Worm (Caenorhabditis elegans): ENCODE data around the gene ubh-4.

- TF ChIP-seq elt-3 (tag; optimal IDR thresholded peaks at IDR 0.05): no peak
- TF ChIP-seq mab-5 (tag; optimal IDR thresholded peaks at IDR 0.05): no peak
- no peak for TF ChIP-seq nhr-12 (tag; optimal IDR thresholded peaks at IDR 0.05)
These were observed 36.0 kb upstream of the ubh-4 start, which contains the start of gene K02C4.2 for ce11 chrII:8075324-8075810.
